Fruit fly (Drosophila melanogaster) Kc167 (cell line): Measurements from ENCODE around the gene Jon65Aiv.

Experiments
- Myc ChIP-seq: fragments of >200 bp; optimal IDR thresholded peaks from 2 replicates; lab custom pipeline; 2017; ENCODE audit warnings: missing external identifiers
- Sin3A ChIP-seq: fragments of >200 bp; optimal IDR thresholded peaks from 2 replicates; lab custom pipeline; 2018; ENCODE audit warnings: missing external identifiers
- h ChIP-seq: fragments of >200 bp; optimal IDR thresholded peaks from 3 replicates; lab custom pipeline; 2018; ENCODE audit warnings: missing external identifiers
- insv ChIP-seq: fragments of >200 bp; optimal IDR thresholded peaks from 3 replicates; lab custom pipeline; 2018; ENCODE audit warnings: missing external identifiers
- psq ChIP-seq: fragments of >200 bp; optimal IDR thresholded peaks from 2 replicates; lab custom pipeline; 2017; ENCODE audit warnings: missing external identifiers
- ttk ChIP-seq: sonication (Bioruptor generic); optimal IDR thresholded peaks from 2 replicates; lab custom pipeline; 2017; ENCODE audit warnings: missing external identifiers

Gene Jon65Aiv

dm6 chr3L:6038720-6039205, at the start of gene Jon65Aiv:
TSS of gene Jon65Aiv (plus strand) at chr3L:6039155.
- no peak for TF ChIP-seq Sin3A (lab: Kevin White, UChicago)
- no peak for TF ChIP-seq h
- TF ChIP-seq insv (lab: Kevin White, UChicago) = no peak
- TF ChIP-seq ttk = no peak
- no peak for TF ChIP-seq psq
- TF ChIP-seq Myc (lab: Kevin White, UChicago) = no peak

- TF ChIP-seq ttk (no peak), Sin3A (lab: Kevin White, UChicago) (no peak), h (no peak), insv (lab: Kevin White, UChicago) (no peak), Myc (lab: Kevin White, UChicago) (no peak), psq (no peak)
Measured at dm6 chr3L:5989391-5990156, 49.4 kb upstream of the Jon65Aiv start.

- TF ChIP-seq insv (lab: Kevin White, UChicago) (no peak), Sin3A (lab: Kevin White, UChicago) (no peak), psq (no peak), Myc (lab: Kevin White, UChicago) (no peak), ttk (no peak), h (no peak)
Measured at dm6 chr3L:5992249-5992648, 46.7 kb upstream of the Jon65Aiv start.

- no peak for TF ChIP-seq psq
- TF ChIP-seq Myc (lab: Kevin White, UChicago) = no peak
- TF ChIP-seq ttk = no peak
- no peak for TF ChIP-seq insv (lab: Kevin White, UChicago)
- TF ChIP-seq h = no peak
- no peak for TF ChIP-seq Sin3A (lab: Kevin White, UChicago)
Measured at dm6 chr3L:5992916-5993315, 46.0 kb upstream of the Jon65Aiv start.

dm6 chr3L:5993701-5994499, 45.1 kb upstream of the Jon65Aiv start:
- TF ChIP-seq insv (lab: Kevin White, UChicago) (no peak), Myc (lab: Kevin White, UChicago) (no peak), ttk (no peak), Sin3A (lab: Kevin White, UChicago) (no peak), h (no peak), psq (no peak)

dm6 chr3L:5996520-5996919, 42.4 kb upstream of the Jon65Aiv start:
- no peak for TF ChIP-seq Myc (lab: Kevin White, UChicago)
- no peak for TF ChIP-seq psq
- TF ChIP-seq h = no peak
- TF ChIP-seq Sin3A (lab: Kevin White, UChicago) = no peak
- TF ChIP-seq ttk = no peak

- TF ChIP-seq ttk (no peak), psq (no peak), Sin3A (lab: Kevin White, UChicago) (no peak), h (no peak), Myc (lab: Kevin White, UChicago) (no peak), insv (lab: Kevin White, UChicago) (no peak)
Measured at dm6 chr3L:5996936-5997335, 42.0 kb upstream of the Jon65Aiv start, which contains the start of gene PVRAP. TSS of gene PVRAP (plus strand) at chr3L:5997208.

- TF ChIP-seq psq = no peak
- TF ChIP-seq Myc (lab: Kevin White, UChicago) = no peak
- TF ChIP-seq ttk = no peak
- no peak for TF ChIP-seq Sin3A (lab: Kevin White, UChicago)
- TF ChIP-seq insv (lab: Kevin White, UChicago) = no peak
- TF ChIP-seq h = no peak
Measured at dm6 chr3L:5999888-6000287, 39.1 kb upstream of the Jon65Aiv start.

- no peak for TF ChIP-seq Myc (lab: Kevin White, UChicago)
- no peak for TF ChIP-seq ttk
- no peak for TF ChIP-seq insv (lab: Kevin White, UChicago)
- TF ChIP-seq h = no peak
- no peak for TF ChIP-seq Sin3A (lab: Kevin White, UChicago)
Measured at dm6 chr3L:6000938-6001337, 38.0 kb upstream of the Jon65Aiv start.

- TF ChIP-seq Myc (lab: Kevin White, UChicago) (no peak), h (no peak), Sin3A (lab: Kevin White, UChicago) (no peak), ttk (no peak), psq (no peak), insv (lab: Kevin White, UChicago) (no peak)
Measured at dm6 chr3L:6010921-6011320, 28.0 kb upstream of the Jon65Aiv start, which contains the start of gene alphaKap4. TSS of gene alphaKap4 (minus strand) at chr3L:6011021.

- TF ChIP-seq psq = no peak
- TF ChIP-seq h = no peak
- TF ChIP-seq Myc (lab: Kevin White, UChicago) = no peak
- TF ChIP-seq insv (lab: Kevin White, UChicago) = no peak
- TF ChIP-seq ttk = no peak
- TF ChIP-seq Sin3A (lab: Kevin White, UChicago) = no peak
Measured at dm6 chr3L:6012950-6013349, 26.0 kb upstream of the Jon65Aiv start.

dm6 chr3L:6022142-6022541, 16.8 kb upstream of the Jon65Aiv start:
- no peak for TF ChIP-seq Sin3A (lab: Kevin White, UChicago)
- no peak for TF ChIP-seq h
- TF ChIP-seq ttk = no peak
- TF ChIP-seq insv (lab: Kevin White, UChicago) = no peak
- TF ChIP-seq psq = no peak
- TF ChIP-seq Myc (lab: Kevin White, UChicago) = no peak
